Worm (Caenorhabditis elegans): Measurements from ENCODE around the gene T05C12.15.

DNA sequence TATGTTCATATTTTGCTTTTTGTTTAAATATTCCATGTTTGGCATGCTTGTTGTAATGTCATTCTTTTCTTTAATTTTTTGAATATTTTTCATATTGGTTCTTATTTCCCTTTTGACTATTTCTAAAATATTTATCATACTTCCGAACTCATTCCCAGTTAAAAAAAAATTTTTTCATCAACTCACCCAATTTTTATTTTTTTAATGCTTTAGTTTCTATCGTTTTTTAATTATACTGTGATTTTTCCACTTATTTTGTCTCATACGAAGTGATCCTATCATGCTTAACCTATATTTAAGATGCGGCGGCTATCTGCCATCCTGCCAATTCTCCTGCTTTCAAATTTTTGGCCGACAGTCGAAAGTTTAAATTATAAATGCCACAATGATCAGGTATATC is 29.1 kb downstream of the T05C12.15 start, which contains the start of gene qua-1:
- TF ChIP-seq sox-2 (GFP tag; IDR thresholded peaks at IDR 0.05) (no peak), ama-1 (optimal IDR thresholded peaks at IDR 0.05) (no peak), pha-4 (tag; optimal IDR thresholded peaks at IDR 0.05) (no peak), ets-4 (tag; optimal IDR thresholded peaks at IDR 0.05) (no peak), madf-2 (tag; optimal IDR thresholded peaks at IDR 0.05) (no peak), ceh-22 (tag; optimal IDR thresholded peaks at IDR 0.05) (no peak)

Measured in whole organism, late embryonic.